Worm (Caenorhabditis elegans) whole organism, L4/young adult: ENCODE measurements around the gene spe-17.

Experiments used
- W03F9.2 ChIP-seq: fragments of 150-350 bp; optimal IDR thresholded peaks from 2 replicates; lab custom pipeline; 2014; ENCODE audit warnings: missing biosample characterization, missing genetic modification characterization
- dao-5 ChIP-seq: sonication (generic microtip); optimal IDR thresholded peaks from 2 replicates; lab custom pipeline; 2016; ENCODE audit warnings: missing genotype, missing genetic modification characterization, moderate library complexity, missing compliant biosample characterization
- him-1 ChIP-seq: sonication (generic microtip); optimal IDR thresholded peaks from 2 replicates; lab custom pipeline; 2016; ENCODE audit warnings: missing genotype, missing genetic modification reagents, missing genetic modification characterization, missing compliant biosample characterization

spe-17 gene

ce11 chrIV:12013120-12013519 is at the start of gene spe-17:
TSS of gene spe-17 (plus strand) at chrIV:12013420.
- TF ChIP-seq dao-5 (tag; lab: Kevin White, UChicago) (no peak), him-1 (tag; lab: Kevin White, UChicago) (no peak), W03F9.2 (tag; lab: Kevin White, UChicago) (no peak)

- no peak for TF ChIP-seq him-1 (tag; lab: Kevin White, UChicago)
- TF ChIP-seq dao-5 (tag; lab: Kevin White, UChicago), result no peak
- no peak for TF ChIP-seq W03F9.2 (tag; lab: Kevin White, UChicago)
These were observed 47.9 kb upstream of the spe-17 start, which contains the start of gene srj-1 for ce11 chrIV:11965327-11965726. TSS of gene srj-1 (minus strand) at chrIV:11965427.

- TF ChIP-seq dao-5 (tag; lab: Kevin White, UChicago), result no peak
- no peak for TF ChIP-seq W03F9.2 (tag; lab: Kevin White, UChicago)
- no peak for TF ChIP-seq him-1 (tag; lab: Kevin White, UChicago)
These were observed 43.0 kb upstream of the spe-17 start, which contains the start of gene ZK829.9 for ce11 chrIV:11970171-11970570. TSS of gene ZK829.9 (plus strand) at chrIV:11970534.

- TF ChIP-seq him-1 (tag; lab: Kevin White, UChicago) (no peak), W03F9.2 (tag; lab: Kevin White, UChicago) (no peak), dao-5 (tag; lab: Kevin White, UChicago) (no peak)
These were observed 26.8 kb upstream of the spe-17 start for ce11 chrIV:11986407-11986806.

- TF ChIP-seq W03F9.2 (tag; lab: Kevin White, UChicago) (no peak), him-1 (tag; lab: Kevin White, UChicago) (no peak), dao-5 (tag; lab: Kevin White, UChicago) (no peak)
These were observed 8.0 kb upstream of the spe-17 start for ce11 chrIV:12005090-12005770.

- TF ChIP-seq dao-5 (tag; lab: Kevin White, UChicago) (no peak), W03F9.2 (tag; lab: Kevin White, UChicago) (no peak), him-1 (tag; lab: Kevin White, UChicago) (no peak)
These were observed 4.1 kb upstream of the spe-17 start for ce11 chrIV:12009046-12009674.

ce11 chrIV:12010377-12010776 is 2.8 kb upstream of the spe-17 start:
- TF ChIP-seq W03F9.2 (tag; lab: Kevin White, UChicago) (no peak), dao-5 (tag; lab: Kevin White, UChicago) (no peak), him-1 (tag; lab: Kevin White, UChicago) (no peak)

ce11 chrIV:12010859-12011258 is 2.4 kb upstream of the spe-17 start, which contains the start of the genes ZK617.26 and unc-22:
TSS of gene ZK617.26 (minus strand) at chrIV:12010959.
TSS of gene unc-22 (minus strand) at chrIV:12011007.
- TF ChIP-seq W03F9.2 (tag; lab: Kevin White, UChicago) (no peak), him-1 (tag; lab: Kevin White, UChicago) (no peak), dao-5 (tag; lab: Kevin White, UChicago) (no peak)

ce11 chrIV:12012439-12013003 is 699 bp upstream of the spe-17 start:
- TF ChIP-seq him-1 (tag; lab: Kevin White, UChicago) (no peak), W03F9.2 (tag; lab: Kevin White, UChicago) (no peak), dao-5 (tag; lab: Kevin White, UChicago) (no peak)

- TF ChIP-seq dao-5 (tag; lab: Kevin White, UChicago) (no peak), W03F9.2 (tag; lab: Kevin White, UChicago) (no peak), him-1 (tag; lab: Kevin White, UChicago) (no peak)
These were observed 2.4 kb downstream of the spe-17 start, which contains the start of gene lips-6 for ce11 chrIV:12015586-12015985. TSS of gene lips-6 (minus strand) at chrIV:12015686.

- TF ChIP-seq W03F9.2 (tag; lab: Kevin White, UChicago) (no peak), him-1 (tag; lab: Kevin White, UChicago) (no peak), dao-5 (tag; lab: Kevin White, UChicago) (no peak)
These were observed 5.7 kb downstream of the spe-17 start for ce11 chrIV:12018920-12019319.

- TF ChIP-seq dao-5 (tag; lab: Kevin White, UChicago), result no peak
- TF ChIP-seq W03F9.2 (tag; lab: Kevin White, UChicago), result no peak
- TF ChIP-seq him-1 (tag; lab: Kevin White, UChicago), result no peak
These were observed 8.1 kb downstream of the spe-17 start for ce11 chrIV:12021360-12021759.

ce11 chrIV:12029074-12029473 is 15.9 kb downstream of the spe-17 start, which contains the start of gene tgn-38:
TSS of gene tgn-38 (minus strand) at chrIV:12029174.
- no peak for TF ChIP-seq W03F9.2 (tag; lab: Kevin White, UChicago)
- no peak for TF ChIP-seq him-1 (tag; lab: Kevin White, UChicago)
- TF ChIP-seq dao-5 (tag; lab: Kevin White, UChicago), result no peak
